Worm (Caenorhabditis elegans) whole organism, late embryonic: ENCODE results near the gene D2023.3.

ENCODE experiments used
- C08G9.2 ChIP-seq: sonication (generic microtip); optimal IDR thresholded peaks from 2 replicates; lab custom pipeline; 2016; ENCODE audit warnings: mild to moderate bottlenecking, missing genetic modification characterization, moderate library complexity, missing compliant biosample characterization
- C38D4.7 ChIP-seq: fragments of 200-800 bp; sonication (Bioruptor generic); optimal IDR thresholded peaks from 2 replicates; lab custom pipeline; 2018; ENCODE audit warnings: mild to moderate bottlenecking, missing genetic modification characterization, moderate library complexity, missing compliant biosample characterization
- F13H6.1 ChIP-seq: sonication (generic microtip); optimal IDR thresholded peaks from 2 replicates; lab custom pipeline; 2016; ENCODE audit warnings: missing genetic modification characterization, missing compliant biosample characterization
- K02D7.2 ChIP-seq: sonication (generic microtip); optimal IDR thresholded peaks from 2 replicates; lab custom pipeline; 2017; ENCODE audit warnings: mild to moderate bottlenecking, missing genetic modification characterization, missing compliant biosample characterization
- ceh-14 ChIP-seq: sonication (generic microtip); optimal IDR thresholded peaks from 2 replicates; lab custom pipeline; 2016; ENCODE audit warnings: missing genotype, missing genetic modification characterization, missing compliant biosample characterization
- ceh-19 ChIP-seq: fragments of 200-800 bp; sonication (Bioruptor generic); optimal IDR thresholded peaks from 2 replicates; lab custom pipeline; 2018; ENCODE audit warnings: mild to moderate bottlenecking, missing genetic modification characterization, missing compliant biosample characterization
- ceh-24 ChIP-seq: sonication (generic microtip); optimal IDR thresholded peaks from 2 replicates; lab custom pipeline; 2016; ENCODE audit warnings: mild to moderate bottlenecking, missing genetic modification characterization, missing compliant biosample characterization
- ceh-30 ChIP-seq: fragments of 150-350 bp; optimal IDR thresholded peaks from 2 replicates; lab custom pipeline; 2014; ENCODE audit warnings: missing biosample characterization, missing genetic modification characterization
- ceh-34 ChIP-seq: sonication (generic microtip); optimal IDR thresholded peaks from 2 replicates; lab custom pipeline; 2016; ENCODE audit warnings: mild to moderate bottlenecking, missing genetic modification characterization, missing compliant biosample characterization
- ceh-48 ChIP-seq: sonication (generic microtip); optimal IDR thresholded peaks from 2 replicates; lab custom pipeline; 2016; ENCODE audit warnings: missing genetic modification characterization, inconsistent platforms, missing compliant biosample characterization
- ceh-6 ChIP-seq: fragments of 200-800 bp; sonication (Bioruptor generic); optimal IDR thresholded peaks from 2 replicates; lab custom pipeline; 2018; ENCODE audit warnings: mild to moderate bottlenecking, missing genetic modification characterization, missing compliant biosample characterization
- che-1 ChIP-seq: sonication (generic microtip); optimal IDR thresholded peaks from 2 replicates; lab custom pipeline; 2016; ENCODE audit warnings: mild to moderate bottlenecking, missing genetic modification characterization, missing compliant biosample characterization
- elt-2 ChIP-seq: sonication (generic microtip); optimal IDR thresholded peaks from 2 replicates; lab custom pipeline; 2016; ENCODE audit warnings: missing genetic modification reagents, missing genetic modification characterization, missing compliant biosample characterization
- elt-4 ChIP-seq: sonication (generic microtip); optimal IDR thresholded peaks from 2 replicates; lab custom pipeline; 2016; ENCODE audit warnings: missing genetic modification characterization, missing compliant biosample characterization
- ets-4 ChIP-seq: sonication (generic microtip); optimal IDR thresholded peaks from 2 replicates; lab custom pipeline; 2016; ENCODE audit warnings: missing genetic modification characterization, missing compliant biosample characterization
- fax-1 ChIP-seq: sonication (generic microtip); optimal IDR thresholded peaks from 2 replicates; lab custom pipeline; 2016; ENCODE audit warnings: missing genotype, missing genetic modification characterization, missing compliant biosample characterization
- hlh-13 ChIP-seq: fragments of 200-800 bp; sonication (Bioruptor generic); optimal IDR thresholded peaks from 2 replicates; lab custom pipeline; 2018; ENCODE audit warnings: mild to moderate bottlenecking, missing genetic modification characterization, missing compliant biosample characterization
- hlh-6 ChIP-seq: sonication (generic microtip); optimal IDR thresholded peaks from 2 replicates; lab custom pipeline; 2016; ENCODE audit warnings: missing genotype, missing genetic modification characterization, missing compliant biosample characterization
- lin-11 ChIP-seq: fragments of 200-800 bp; sonication (Bioruptor generic); optimal IDR thresholded peaks from 2 replicates; lab custom pipeline; 2018; ENCODE audit warnings: mild to moderate bottlenecking, missing genetic modification characterization, missing compliant biosample characterization
- mec-3 ChIP-seq: sonication (generic microtip); optimal IDR thresholded peaks from 2 replicates; lab custom pipeline; 2016; ENCODE audit warnings: borderline replicate concordance, missing genetic modification characterization, missing compliant biosample characterization
- nfya-1 ChIP-seq: sonication (generic microtip); optimal IDR thresholded peaks from 2 replicates; lab custom pipeline; 2017; ENCODE audit warnings: missing genetic modification characterization, mild to moderate bottlenecking, missing compliant biosample characterization, antibody characterized with exemption, moderate library complexity
- odd-2 ChIP-seq: sonication (generic microtip); optimal IDR thresholded peaks from 2 replicates; lab custom pipeline; 2017; ENCODE audit warnings: antibody characterized with exemption, mild to moderate bottlenecking, missing genetic modification characterization, missing compliant biosample characterization
- pag-3 ChIP-seq: sonication (generic microtip); optimal IDR thresholded peaks from 2 replicates; lab custom pipeline; 2016; ENCODE audit warnings: missing compliant biosample characterization, missing genetic modification characterization, borderline replicate concordance
- pax-1 ChIP-seq: fragments of 150-350 bp; optimal IDR thresholded peaks from 2 replicates; lab custom pipeline; 2014; ENCODE audit warnings: missing biosample characterization, missing genetic modification characterization
- pha-4 ChIP-seq: fragments of 150-350 bp; optimal IDR thresholded peaks from 2 replicates; lab custom pipeline; 2018; ENCODE audit warnings: missing biosample characterization, missing genetic modification reagents, missing genetic modification characterization
- pqm-1 ChIP-seq: sonication (generic microtip); optimal IDR thresholded peaks from 2 replicates; lab custom pipeline; 2016; ENCODE audit warnings: missing genetic modification characterization, missing compliant biosample characterization
- pros-1 ChIP-seq: fragments of 150-350 bp; optimal IDR thresholded peaks from 2 replicates; lab custom pipeline; 2014; ENCODE audit warnings: missing biosample characterization, missing genetic modification reagents, missing genetic modification characterization
- rnt-1 ChIP-seq: sonication (generic microtip); optimal IDR thresholded peaks from 2 replicates; lab custom pipeline; 2016; ENCODE audit warnings: missing genetic modification characterization, missing compliant biosample characterization
- sdc-2 ChIP-seq: sonication (generic microtip); optimal IDR thresholded peaks from 2 replicates; lab custom pipeline; 2016; ENCODE audit warnings: missing genotype, missing genetic modification characterization, missing compliant biosample characterization
- sox-2 ChIP-seq: fragments of 200-800 bp; sonication (Bioruptor generic); IDR thresholded peaks from 2 replicates; pipeline ENCODE4 v1.3.6; 2022; ENCODE audit warnings: missing genetic modification reagents, missing genetic modification characterization, missing compliant biosample characterization
- syd-9 ChIP-seq: sonication (generic microtip); optimal IDR thresholded peaks from 2 replicates; lab custom pipeline; 2016; ENCODE audit warnings: mild to moderate bottlenecking, missing genetic modification characterization, moderate library complexity, missing compliant biosample characterization
- tbx-7 ChIP-seq: sonication (generic microtip); optimal IDR thresholded peaks from 2 replicates; lab custom pipeline; 2016; ENCODE audit warnings: missing genotype, missing genetic modification characterization, missing compliant biosample characterization
- unc-3 ChIP-seq, 2 experiments: fragments of 200-800 bp in 1 of 2; sonication (Bioruptor generic) in 1 of 2; sonication (generic microtip) in 1 of 2; conservative IDR thresholded peaks in 1 of 2; optimal IDR thresholded peaks in 1 of 2; 2 replicates each; pipeline versions ENCODE4 v1.3.6 to Lab custom; 2016 to 2022; ENCODE audit warnings: missing compliant biosample characterization in 2 of 2, missing genetic modification characterization in 2 of 2, missing genetic modification reagents in 1 of 2
- unc-55 ChIP-seq: sonication (generic microtip); optimal IDR thresholded peaks from 2 replicates; lab custom pipeline; 2017; ENCODE audit warnings: missing biosample characterization, missing genetic modification reagents, missing genetic modification characterization
- zip-5 ChIP-seq: sonication (generic microtip); optimal IDR thresholded peaks from 2 replicates; lab custom pipeline; 2016; ENCODE audit warnings: missing genetic modification characterization, missing compliant biosample characterization
- ztf-16 ChIP-seq: sonication (generic microtip); optimal IDR thresholded peaks from 2 replicates; lab custom pipeline; 2017; ENCODE audit warnings: missing genetic modification characterization, missing compliant biosample characterization

The D2023.3 gene

DNA sequence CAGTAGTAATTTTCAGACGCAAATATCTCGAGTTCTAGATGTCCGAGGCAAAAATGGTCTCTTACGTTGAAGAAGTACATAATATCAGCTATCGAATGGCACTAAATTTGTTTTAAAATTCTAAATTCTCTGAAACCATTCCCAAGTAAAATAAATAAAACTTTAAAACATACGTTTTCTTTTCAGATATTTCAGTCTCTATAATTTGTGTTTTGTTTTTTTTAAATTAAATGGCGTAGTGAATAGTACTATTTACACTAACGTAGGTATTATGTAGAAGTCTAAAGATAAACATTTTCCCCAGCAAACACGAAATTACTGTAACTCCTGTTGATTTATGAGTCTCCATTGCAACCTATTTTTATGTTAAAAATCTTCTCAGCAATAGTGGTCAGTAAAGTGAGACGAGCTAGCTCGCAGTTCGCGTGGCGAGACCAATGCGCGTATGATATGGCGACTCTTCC is 5.5 kb upstream of the D2023.3 start:
- no peak for TF ChIP-seq hlh-13
- no peak for TF ChIP-seq pqm-1 (tag; lab: Kevin White, UChicago)
- TF ChIP-seq elt-4 = no peak
- no peak for TF ChIP-seq pha-4 (tag; lab: Kevin White, UChicago)
- no peak for TF ChIP-seq ztf-16
- TF ChIP-seq fax-1 (tag; lab: Kevin White, UChicago) = no peak
- no peak for TF ChIP-seq K02D7.2 (tag; lab: Kevin White, UChicago)
- no peak for TF ChIP-seq zip-5 (tag; lab: Kevin White, UChicago)
- TF ChIP-seq mec-3 (tag; lab: Kevin White, UChicago) = no peak
- TF ChIP-seq pros-1 = no peak
- no peak for TF ChIP-seq syd-9 (tag; lab: Kevin White, UChicago)
- no peak for TF ChIP-seq ets-4 (tag; lab: Kevin White, UChicago)
- no peak for TF ChIP-seq pax-1
- TF ChIP-seq ceh-19 (GFP tag; lab: Kevin White, UChicago) = no peak
- no peak for TF ChIP-seq F13H6.1
- no peak for TF ChIP-seq che-1 (tag; lab: Kevin White, UChicago)
- TF ChIP-seq rnt-1 = no peak
- TF ChIP-seq C38D4.7 (GFP tag; lab: Kevin White, UChicago) = no peak
- TF ChIP-seq unc-3 (GFP tag; conservative IDR thresholded peaks at IDR 0.05; lab: Robert Waterston, UW) = no peak
- TF ChIP-seq unc-3 (tag; optimal IDR thresholded peaks at IDR 0.05; lab: Kevin White, UChicago) = no peak
- no peak for TF ChIP-seq sdc-2 (tag; lab: Kevin White, UChicago)

DNA sequence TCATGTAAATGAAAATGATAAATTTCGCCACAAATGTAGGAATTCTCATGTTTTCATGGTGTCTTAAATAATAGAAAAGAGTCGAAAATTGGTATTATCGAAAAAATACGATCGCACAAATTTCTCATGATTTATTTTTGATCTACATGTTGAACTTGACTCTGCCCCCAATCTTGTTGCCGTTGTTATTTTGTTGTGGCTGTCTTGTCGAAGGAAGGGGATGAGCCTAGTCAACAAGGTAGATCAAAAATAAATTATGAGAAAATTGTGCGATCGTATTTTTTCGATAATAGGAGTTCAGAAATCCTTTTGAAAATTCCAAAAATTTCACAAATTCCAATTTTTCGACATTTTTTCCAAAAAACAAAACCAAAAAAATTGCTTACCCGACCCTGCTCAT is 3.7 kb upstream of the D2023.3 start:
- TF ChIP-seq sox-2 (GFP tag; lab: Robert Waterston, UW) (no peak), nfya-1 (tag; lab: Kevin White, UChicago) (no peak), ceh-34 (tag; lab: Kevin White, UChicago) (no peak), ceh-6 (GFP tag; lab: Kevin White, UChicago) (no peak)

DNA sequence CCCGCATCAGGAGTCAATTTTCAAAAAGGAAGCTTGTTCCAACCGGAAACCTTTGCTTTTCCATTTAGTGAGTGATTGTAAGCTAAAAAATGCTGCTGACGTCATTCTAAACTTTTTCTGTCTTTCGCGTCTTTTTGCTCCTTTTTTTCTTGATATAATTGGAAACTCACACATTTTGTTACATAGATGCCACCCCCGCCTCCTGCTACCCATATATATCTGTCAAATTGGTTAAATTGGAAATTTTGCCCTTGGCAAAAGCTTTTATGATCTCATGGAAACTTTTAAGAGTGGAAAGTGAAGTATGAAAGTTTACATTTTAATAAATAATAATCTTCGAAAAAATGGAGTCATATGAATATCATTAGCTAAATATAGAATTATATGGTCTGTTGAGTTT is 1.9 kb downstream of the D2023.3 start:
- TF ChIP-seq ceh-30 = no peak
- no peak for TF ChIP-seq tbx-7
- TF ChIP-seq C08G9.2 (tag; lab: Kevin White, UChicago) = no peak
- no peak for TF ChIP-seq rnt-1
- TF ChIP-seq ceh-14 (tag; lab: Kevin White, UChicago) = no peak
- TF ChIP-seq ceh-48 = no peak
- TF ChIP-seq elt-2 (tag; lab: Kevin White, UChicago) = no peak
- no peak for TF ChIP-seq hlh-6 (tag; lab: Kevin White, UChicago)
- TF ChIP-seq mec-3 (tag; lab: Kevin White, UChicago) = no peak
- TF ChIP-seq hlh-13 = no peak
- TF ChIP-seq elt-4 = no peak
- no peak for TF ChIP-seq zip-5 (tag; lab: Kevin White, UChicago)
- TF ChIP-seq ceh-24 (tag; lab: Kevin White, UChicago) = no peak
- no peak for TF ChIP-seq pag-3 (tag; lab: Kevin White, UChicago)
- no peak for TF ChIP-seq lin-11 (tag; lab: Kevin White, UChicago)
- TF ChIP-seq unc-55 (GFP tag; lab: Kevin White, UChicago) = no peak
- TF ChIP-seq, all 69 proteins: peak for 0

DNA sequence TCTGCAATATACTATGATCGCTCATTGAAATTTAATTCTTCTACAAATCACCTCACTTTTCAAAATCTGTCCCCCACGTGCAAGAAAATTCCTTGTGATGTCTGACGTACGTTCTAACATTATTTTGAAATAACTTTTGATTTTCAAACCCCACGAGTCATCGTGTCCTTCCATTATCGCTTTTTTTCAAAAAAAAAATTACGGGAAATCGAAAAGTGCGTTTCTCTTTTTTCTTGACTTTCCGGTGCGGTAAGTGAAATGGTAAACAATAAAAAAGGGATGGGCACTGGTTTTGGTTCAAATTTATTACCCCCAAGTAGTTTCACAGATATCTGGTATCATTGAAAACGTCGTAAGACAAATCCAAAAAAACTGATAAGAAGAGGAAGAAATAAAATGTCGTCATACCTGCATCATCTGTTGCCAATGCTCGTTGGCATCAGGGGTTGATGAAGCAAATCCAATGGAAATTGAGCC is 8.3 kb downstream of the D2023.3 start:
- TF ChIP-seq C08G9.2 (tag; lab: Kevin White, UChicago) = no peak
- TF ChIP-seq odd-2 (tag; lab: Kevin White, UChicago) = no peak
